Fruit fly (Drosophila melanogaster) whole organism, adult: ENCODE measurements around the gene CG15208.

Source experiments
- CG11617 ChIP-seq: fragments of 200-800 bp; sonication (Bioruptor generic); optimal IDR thresholded peaks from 2 replicates; lab custom pipeline; 2017; ENCODE audit warnings: mild to moderate bottlenecking, missing biosample characterization, missing genetic modification reagents, missing genetic modification characterization
- CG12768 ChIP-seq: fragments of 200-800 bp; sonication (Bioruptor generic); optimal IDR thresholded peaks from 2 replicates; lab custom pipeline; 2017; ENCODE audit warnings: missing biosample characterization, missing genetic modification characterization, mild to moderate bottlenecking, moderate library complexity, missing genetic modification reagents
- CG14711 ChIP-seq: fragments of 200-800 bp; sonication (Bioruptor generic); optimal IDR thresholded peaks from 2 replicates; lab custom pipeline; 2018; ENCODE audit warnings: missing biosample characterization, mild to moderate bottlenecking, missing genetic modification characterization, moderate library complexity
- CG1620 ChIP-seq: fragments of 200-800 bp; sonication (Bioruptor generic); optimal IDR thresholded peaks from 2 replicates; lab custom pipeline; 2016; ENCODE audit warnings: missing biosample characterization, missing genetic modification characterization
- CG33017 ChIP-seq: fragments of 200-800 bp; sonication (Bioruptor generic); optimal IDR thresholded peaks from 2 replicates; lab custom pipeline; 2018; ENCODE audit warnings: missing biosample characterization, mild to moderate bottlenecking, missing genetic modification characterization, moderate library complexity
- CG5204 ChIP-seq: fragments of 200-800 bp; sonication (Bioruptor generic); optimal IDR thresholded peaks from 2 replicates; lab custom pipeline; 2016; ENCODE audit warnings: missing biosample characterization, missing genetic modification characterization
- CG7101 ChIP-seq: fragments of 200-800 bp; sonication (Bioruptor generic); optimal IDR thresholded peaks from 2 replicates; lab custom pipeline; 2018; ENCODE audit warnings: missing biosample characterization, mild to moderate bottlenecking, missing genetic modification characterization, moderate library complexity
- bab1 ChIP-seq: fragments of 200-800 bp; sonication (Bioruptor generic); optimal IDR thresholded peaks from 3 replicates; lab custom pipeline; 2019; ENCODE audit warnings: missing biosample characterization, mild to moderate bottlenecking, missing genetic modification characterization, moderate library complexity
- cic ChIP-seq: fragments of 200-800 bp; sonication (Bioruptor generic); optimal IDR thresholded peaks from 2 replicates; lab custom pipeline; 2017; ENCODE audit warnings: missing biosample characterization, mild to moderate bottlenecking, missing genetic modification characterization, moderate library complexity
- ovo ChIP-seq: fragments of 200-800 bp; sonication (Bioruptor generic); optimal IDR thresholded peaks from 2 replicates; lab custom pipeline; 2016; ENCODE audit warnings: missing biosample characterization, missing genetic modification characterization
- tj ChIP-seq: fragments of 200-800 bp; sonication (Bioruptor generic); optimal IDR thresholded peaks from 3 replicates; lab custom pipeline; 2017; ENCODE audit warnings: missing biosample characterization, mild to moderate bottlenecking, missing genetic modification characterization, moderate library complexity

DNA sequence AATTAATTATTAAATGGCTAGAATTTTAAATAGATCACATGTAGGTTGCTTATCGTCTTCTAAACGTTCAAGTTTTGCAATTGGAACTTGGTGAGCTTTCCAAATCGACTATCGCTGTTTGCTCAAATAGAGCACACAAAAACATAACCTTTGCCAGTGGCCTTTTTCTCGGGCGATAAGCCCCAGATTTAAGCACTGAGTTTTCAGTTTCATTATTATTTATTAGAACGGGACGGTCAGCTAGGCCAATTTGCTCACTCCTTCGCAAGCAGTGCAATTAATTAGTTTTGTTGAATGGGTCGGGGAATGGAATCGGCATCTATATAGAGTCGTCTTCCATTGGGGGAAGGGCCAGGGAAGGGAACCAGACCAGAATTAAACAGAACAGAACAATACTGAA is 26.5 kb downstream of the CG15208 start:
- TF ChIP-seq bab1: no peak
- no peak for TF ChIP-seq CG5204 (GFP tag; lab: Kevin White, UChicago)
- TF ChIP-seq cic: no peak
- no peak for TF ChIP-seq CG14711 (tag; lab: Kevin White, UChicago)
- TF ChIP-seq CG12768: no peak
- no peak for TF ChIP-seq ovo (GFP tag; lab: Kevin White, UChicago)
- no peak for TF ChIP-seq CG11617
- no peak for TF ChIP-seq CG1620 (GFP tag; lab: Kevin White, UChicago)
- no peak for TF ChIP-seq tj (GFP tag; lab: Kevin White, UChicago)
- no peak for TF ChIP-seq CG7101 (tag; lab: Kevin White, UChicago)
- no peak for TF ChIP-seq CG33017 (tag; lab: Kevin White, UChicago)
